Worm (Caenorhabditis elegans) whole organism, L4 larva: ENCODE results near the gene myrf-2.

Experiments
- ZK337.2 ChIP-seq: fragments of 200-800 bp; sonication (Bioruptor generic); IDR thresholded peaks from 2 replicates; pipeline ENCODE4 v1.3.6; 2022; ENCODE audit warnings: missing genetic modification reagents, missing genetic modification characterization, missing compliant biosample characterization
- nhr-48 ChIP-seq: sonication (generic microtip); optimal IDR thresholded peaks from 2 replicates; lab custom pipeline; 2016; ENCODE audit warnings: mild to moderate bottlenecking, missing genetic modification characterization, missing compliant biosample characterization

ce11 chrX:10194327-10195096 lies at the start of gene myrf-2:
- TF ChIP-seq ZK337.2 (GFP tag; lab: Robert Waterston, UW): no peak
- TF ChIP-seq nhr-48 (tag; lab: Kevin White, UChicago): peak; percentile 20
